ENCODE assay signal across 1 fruit fly cellular context in genomic region chrX:18489509-18489908, dm6.
A peak's percentile ranks its signal among the peaks of the same experiment; 100 is the strongest.
TF ChIP-seq lines count a peak whose summit lies in the region.

Gene CG15046, minus strand, starts transcription at chrX:18489620.

TF ChIP-seq in whole organism, embryonic, 481 proteins besides CTCF, POLR2A, EP300 and RAD21 (continued from another document):
- TF ChIP-seq knrl (GFP tag; IDR thresholded peaks at IDR 0.05; lab: Robert Waterston, UW; ENCODE audit: partially characterized antibody) (peak; percentile 22; the same call in 1 of the 3 replicates), CG2116 (GFP tag; optimal IDR thresholded peaks at IDR 0.05; lab: Kevin White, UChicago) (no peak), chinmo (GFP tag; IDR thresholded peaks at IDR 0.05; lab: Robert Waterston, UW; ENCODE audit: partially characterized antibody) (0 out of 4 replicates have a peak, but pooled peaks have one; percentile 60), wek (GFP tag; optimal IDR thresholded peaks at IDR 0.05; lab: Kevin White, UChicago) (no peak), schlank (tag; optimal IDR thresholded peaks at IDR 0.05; lab: Kevin White, UChicago) (no peak), Med (GFP tag; lab: Kevin White, UChicago) (peak; percentile 65), unc-4 (GFP tag; IDR thresholded peaks at IDR 0.05; lab: Robert Waterston, UW; ENCODE audit: partially characterized antibody) (0 out of 2 replicates have a peak, but pooled peaks have one; percentile 28), bowl (GFP tag; IDR thresholded peaks at IDR 0.05; lab: Robert Waterston, UW) (no peak), CG8359 (GFP tag; optimal IDR thresholded peaks at IDR 0.05; lab: Kevin White, UChicago; ENCODE audit: borderline replicate concordance) (no peak), emc (GFP tag; optimal IDR thresholded peaks at IDR 0.05; lab: Kevin White, UChicago) (no peak), dan (GFP tag; IDR thresholded peaks at IDR 0.05; lab: Robert Waterston, UW) (no peak), sc (optimal IDR thresholded peaks at IDR 0.05; lab: Kevin White, UChicago) (no peak), sc (GFP tag; optimal IDR thresholded peaks at IDR 0.05; lab: Kevin White, UChicago) (no peak), Dfd (GFP tag; optimal IDR thresholded peaks at IDR 0.05; lab: Kevin White, UChicago) (no peak), CG11723 (GFP tag; optimal IDR thresholded peaks at IDR 0.05; lab: Kevin White, UChicago) (no peak), sna (GFP tag; IDR thresholded peaks at IDR 0.05; lab: Robert Waterston, UW; ENCODE audit: partially characterized antibody) (no peak), CG11247 (GFP tag; IDR thresholded peaks at IDR 0.05; lab: Robert Waterston, UW) (no peak)
